Worm (Caenorhabditis elegans) whole organism, L4 larva: ENCODE results near the gene M02D8.7.

Experiments
- daf-12 ChIP-seq: fragments of 150-350 bp; optimal IDR thresholded peaks from 2 replicates; lab custom pipeline; 2014; ENCODE audit warnings: missing biosample characterization, missing genetic modification reagents, missing genetic modification characterization
- fos-1 ChIP-seq: fragments of 150-350 bp; optimal IDR thresholded peaks from 2 replicates; lab custom pipeline; 2014; ENCODE audit warnings: missing biosample characterization, missing genetic modification characterization
- mxl-3 ChIP-seq: fragments of 200-800 bp; sonication (Bioruptor generic); optimal IDR thresholded peaks from 2 replicates; lab custom pipeline; 2018; ENCODE audit warnings: mild to moderate bottlenecking, missing genetic modification characterization, missing compliant biosample characterization
- rbr-2 ChIP-seq: sonication (generic microtip); optimal IDR thresholded peaks from 2 replicates; lab custom pipeline; 2016; ENCODE audit warnings: missing genotype, missing genetic modification characterization, missing compliant biosample characterization
- sdz-12 ChIP-seq: fragments of 200-800 bp; sonication (Bioruptor generic); optimal IDR thresholded peaks from 2 replicates; lab custom pipeline; 2018; ENCODE audit warnings: mild to moderate bottlenecking, missing genetic modification characterization, missing compliant biosample characterization
- skn-1 ChIP-seq: fragments of 150-350 bp; optimal IDR thresholded peaks from 2 replicates; lab custom pipeline; 2014; ENCODE audit warnings: missing biosample characterization, missing genetic modification characterization
- snpc-4 ChIP-seq: fragments of 150-350 bp; optimal IDR thresholded peaks from 2 replicates; lab custom pipeline; 2014; ENCODE audit warnings: missing biosample characterization, missing genetic modification characterization

DNA sequence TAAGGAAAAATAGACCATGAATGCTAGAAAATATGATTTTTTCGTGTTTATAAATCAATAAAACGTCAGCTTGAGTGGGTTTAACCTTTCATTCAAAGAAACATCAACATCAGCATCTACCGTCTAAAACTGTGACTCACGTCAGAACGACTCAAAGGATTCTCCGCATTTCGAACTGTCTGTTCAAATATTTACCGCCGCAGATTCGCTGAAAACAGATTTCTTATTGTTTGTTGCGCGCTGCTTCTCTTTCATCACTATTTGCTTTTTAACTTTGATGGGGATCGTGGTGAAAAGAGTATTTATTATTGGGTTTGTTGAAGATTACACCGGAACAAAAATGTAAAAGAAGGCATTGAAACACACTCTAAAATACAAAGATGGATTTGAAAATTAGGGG is 21.5 kb downstream of the M02D8.7 start:
- TF ChIP-seq fos-1 (tag; lab: Kevin White, UChicago) (no peak), mxl-3 (GFP tag; lab: Kevin White, UChicago) (no peak), sdz-12 (GFP tag; lab: Kevin White, UChicago) (no peak), snpc-4 (no peak), rbr-2 (no peak), daf-12 (no peak), skn-1 (tag; lab: Kevin White, UChicago) (no peak)
